Fruit fly (Drosophila melanogaster): ENCODE measurements around the gene Rac1.

Rac1 gene

dm6 chr3L:1302234-1302949, at the start of gene Rac1, which contains the start of gene Acat2 (continued):
- TF ChIP-seq hbn (GFP tag; IDR thresholded peaks at IDR 0.05; ENCODE audit: partially characterized antibody) (no peak), CG7357 (GFP tag; IDR thresholded peaks at IDR 0.05) (peak; percentile 94), CG1603 (tag; optimal IDR thresholded peaks at IDR 0.05) (peak; percentile 40), CG8924 (tag; optimal IDR thresholded peaks at IDR 0.05) (peak; percentile 31), Abd-B (GFP tag; optimal IDR thresholded peaks at IDR 0.05) (peak; percentile 56), CG33557 (GFP tag; optimal IDR thresholded peaks at IDR 0.05) (peak; percentile 25), grau (tag; optimal IDR thresholded peaks at IDR 0.05) (peak; percentile 26), CG33213 (GFP tag; optimal IDR thresholded peaks at IDR 0.05) (peak; percentile 7), bigmax (GFP tag; optimal IDR thresholded peaks at IDR 0.05) (no peak), CG17385 (GFP tag; optimal IDR thresholded peaks at IDR 0.05) (peak; percentile 78), CG1792 (GFP tag; optimal IDR thresholded peaks at IDR 0.05) (no peak), ftz-f1 (GFP tag; optimal IDR thresholded peaks at IDR 0.05) (peak; percentile 21), CG2116 (GFP tag; optimal IDR thresholded peaks at IDR 0.05) (peak; percentile 32), zf30C (GFP tag; optimal IDR thresholded peaks at IDR 0.05) (peak; percentile 20), sd (tag; optimal IDR thresholded peaks at IDR 0.05) (peak; percentile 18), knrl (GFP tag; IDR thresholded peaks at IDR 0.05; ENCODE audit: partially characterized antibody) (peak; percentile 38; the same call in 1 of the 3 replicates), CG12659 (GFP tag; optimal IDR thresholded peaks at IDR 0.05) (peak; percentile 72), unc-4 (GFP tag; IDR thresholded peaks at IDR 0.05; ENCODE audit: partially characterized antibody) (no peak), MESR4 (GFP tag; optimal IDR thresholded peaks at IDR 0.05) (peak; percentile 73), vvl (GFP tag; IDR thresholded peaks at IDR 0.05) (peak; percentile 27; the same call in 1 of the 2 replicates), ssp (GFP tag; IDR thresholded peaks at IDR 0.05) (peak; percentile 93), Pdp1 (GFP tag; optimal IDR thresholded peaks at IDR 0.05) (peak in 1 of 2 experiments; percentile 35), Hr39 (optimal IDR thresholded peaks at IDR 0.05) (no peak), CG13123 (GFP tag; optimal IDR thresholded peaks at IDR 0.05) (peak; percentile 5), otp (GFP tag; IDR thresholded peaks at IDR 0.05) (no peak), pzg (GFP tag; optimal IDR thresholded peaks at IDR 0.05) (peak; percentile 85), CG3847 (GFP tag; IDR thresholded peaks at IDR 0.05) (peak; percentile 70), CG18262 (tag; optimal IDR thresholded peaks at IDR 0.05) (peak; percentile 16), CG12391 (tag; optimal IDR thresholded peaks at IDR 0.05) (peak; percentile 57), Dip3 (GFP tag; optimal IDR thresholded peaks at IDR 0.05) (peak; percentile 11), Mes4 (GFP tag; optimal IDR thresholded peaks at IDR 0.05) (peak; percentile 13), gfzf (GFP tag; optimal IDR thresholded peaks at IDR 0.05) (peak; percentile 94), CG17186 (GFP tag; optimal IDR thresholded peaks at IDR 0.05) (peak; percentile 47), MBD-R2 (GFP tag; IDR thresholded peaks at IDR 0.05) (peak; percentile 63), CG2712 (tag; optimal IDR thresholded peaks at IDR 0.05) (peak; percentile 56), twi (tag; optimal IDR thresholded peaks at IDR 0.05) (peak; percentile 31), dpn (GFP tag; optimal IDR thresholded peaks at IDR 0.05) (peak in 1 of 2 experiments; percentile 11), kni (GFP tag; optimal IDR thresholded peaks at IDR 0.05) (no peak), YL-1 (GFP tag; optimal IDR thresholded peaks at IDR 0.05) (peak; percentile 90), Sin3A (optimal IDR thresholded peaks at IDR 0.05) (peak; percentile 95), Dfd (GFP tag; optimal IDR thresholded peaks at IDR 0.05) (no peak), sug (tag; optimal IDR thresholded peaks at IDR 0.05) (peak; percentile 37), CG17829 (tag; optimal IDR thresholded peaks at IDR 0.05) (peak; percentile 55), NC2β (GFP tag; optimal IDR thresholded peaks at IDR 0.05) (peak; percentile 5), MTF-1 (GFP tag; optimal IDR thresholded peaks at IDR 0.05; ENCODE audit: borderline replicate concordance) (no peak), CG2129 (GFP tag; IDR thresholded peaks at IDR 0.05; ENCODE audit: partially characterized antibody) (no peak), Ravus (GFP tag; IDR thresholded peaks at IDR 0.05) (no peak), CG9727 (GFP tag; optimal IDR thresholded peaks at IDR 0.05) (peak; percentile 28), Ets97D (GFP tag; optimal IDR thresholded peaks at IDR 0.05) (peak; percentile 60)

All from whole organism, embryonic.